Worm (Caenorhabditis elegans): ENCODE measurements around the gene vps-8.

vps-8 gene

DNA sequence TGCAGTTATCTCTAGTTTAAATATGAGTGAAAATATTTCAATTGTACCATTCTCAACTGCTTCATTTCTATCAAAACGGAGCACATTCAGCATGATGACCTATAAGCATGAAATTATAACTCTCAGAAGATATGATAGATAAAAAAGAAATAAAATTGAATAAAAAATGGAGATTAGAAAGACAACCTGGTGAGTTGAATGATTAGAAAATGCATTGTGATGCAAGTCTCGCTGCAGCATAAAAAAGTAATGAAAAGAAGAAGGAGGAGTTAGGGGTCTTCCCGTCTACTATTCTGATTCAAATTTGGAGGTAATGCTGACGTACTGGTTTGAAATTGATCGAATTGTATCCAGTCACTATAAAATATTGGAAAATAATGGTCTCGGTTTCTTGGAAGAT lies 31.1 kb downstream of the vps-8 start, which contains the start of gene sre-15:
Gene sre-15, minus strand, starts transcription at position 101 of the 400 bp plus-strand sequence.
- TF ChIP-seq F37D6.2 (tag; optimal IDR thresholded peaks at IDR 0.05), result no peak
- TF ChIP-seq skn-1 (tag; optimal IDR thresholded peaks at IDR 0.05), result no peak
- no peak for TF ChIP-seq nhr-76 (tag; optimal IDR thresholded peaks at IDR 0.05)
- TF ChIP-seq ces-1 (GFP tag; optimal IDR thresholded peaks at IDR 0.05), result no peak
- TF ChIP-seq Y75B8A.6 (GFP tag; IDR thresholded peaks at IDR 0.05), result no peak
- no peak for TF ChIP-seq ZK546.5 (tag; optimal IDR thresholded peaks at IDR 0.05)
- TF ChIP-seq nhr-25 (tag; optimal IDR thresholded peaks at IDR 0.05; ENCODE audit: borderline replicate concordance, insufficient read depth), result no peak
- TF ChIP-seq arid-1 (GFP tag; conservative IDR thresholded peaks at IDR 0.05), result no peak
- TF ChIP-seq R02D3.7 (tag; optimal IDR thresholded peaks at IDR 0.05), result no peak

DNA sequence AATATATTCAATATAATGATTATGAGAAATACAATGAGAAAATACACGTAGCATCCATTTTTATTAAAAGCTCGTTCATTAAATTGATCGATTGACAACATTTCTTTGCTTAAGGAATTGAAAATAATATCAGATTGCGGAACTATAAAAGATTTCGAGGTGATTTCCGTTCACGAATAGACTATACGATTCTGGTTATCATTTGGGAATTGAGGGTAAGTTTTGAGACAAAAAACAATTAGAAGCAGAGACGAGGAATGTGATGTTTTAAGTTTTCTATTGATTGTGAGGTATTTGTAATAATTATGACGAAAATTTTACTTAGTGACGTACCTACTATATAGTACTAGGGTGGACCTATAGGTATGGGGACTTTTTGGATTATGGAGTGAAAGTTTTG lies 36.9 kb downstream of the vps-8 start, which contains the start of gene sre-19:
Gene sre-19, minus strand, starts transcription at position 101 of the 400 bp plus-strand sequence.
- TF ChIP-seq ctbp-1 (GFP tag; IDR thresholded peaks at IDR 0.05) (no peak), unc-62 (GFP tag; optimal IDR thresholded peaks at IDR 0.05 in 1 of 2) (no peak), unc-62 (tag; optimal IDR thresholded peaks at IDR 0.05) (no peak), nhr-11 (tag; optimal IDR thresholded peaks at IDR 0.05) (no peak), mdl-1 (tag; optimal IDR thresholded peaks at IDR 0.05) (no peak), php-3 (GFP tag; IDR thresholded peaks at IDR 0.05) (no peak), hif-1 (tag; optimal IDR thresholded peaks at IDR 0.05) (no peak), nhr-237 (tag; optimal IDR thresholded peaks at IDR 0.05) (no peak), ztf-11 (tag; optimal IDR thresholded peaks at IDR 0.05) (no peak), fkh-10 (GFP tag; optimal IDR thresholded peaks at IDR 0.05) (no peak)

DNA sequence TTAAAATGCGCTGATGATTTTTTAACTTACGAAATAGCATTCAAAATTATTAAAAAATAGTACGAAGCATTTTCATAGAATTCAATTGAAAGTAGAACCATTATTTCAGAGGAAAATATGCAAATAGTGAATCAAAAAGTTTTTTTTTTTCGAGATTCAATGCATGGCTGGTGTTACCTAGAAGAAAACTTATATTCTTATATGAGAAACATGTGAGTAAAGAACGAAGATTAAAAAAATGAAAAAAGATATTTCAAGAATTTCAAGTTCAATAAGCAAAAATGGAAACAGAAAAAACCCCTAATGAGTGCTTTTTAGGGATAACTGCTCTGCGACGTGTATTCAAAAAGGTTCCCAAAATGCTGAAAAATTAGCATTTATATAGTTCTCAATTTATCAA lies 39.8 kb downstream of the vps-8 start, which contains the start of gene sre-16:
Gene sre-16, minus strand, starts transcription at position 101 of the 400 bp plus-strand sequence.
- TF ChIP-seq tag-97 (GFP tag; IDR thresholded peaks at IDR 0.05) (no peak), egl-43 (GFP tag; IDR thresholded peaks at IDR 0.05) (no peak)

DNA sequence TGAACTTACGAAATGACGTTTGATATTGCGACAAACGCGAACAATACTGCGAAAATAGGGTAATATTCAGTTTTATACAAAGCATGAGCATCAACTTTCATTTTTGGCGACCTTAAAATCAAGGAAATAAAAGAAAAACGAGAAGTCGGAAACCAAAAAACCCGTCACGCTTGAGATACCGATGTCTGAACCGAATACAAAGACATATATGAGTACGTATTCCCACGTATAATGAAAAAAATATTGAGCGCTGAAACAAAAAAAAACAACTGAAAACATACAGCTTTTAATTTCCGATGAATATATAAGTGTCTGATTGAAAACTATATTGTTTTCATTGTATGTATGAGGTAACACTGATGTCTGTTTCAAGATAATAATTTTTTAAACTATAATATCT lies 46.1 kb downstream of the vps-8 start, which contains the start of gene sre-18:
Gene sre-18, minus strand, starts transcription at position 101 of the 400 bp plus-strand sequence.
- TF ChIP-seq lin-29 (GFP tag; IDR thresholded peaks at IDR 0.05) (no peak), snpc-1.2 (GFP tag; IDR thresholded peaks at IDR 0.05) (no peak), ctbp-1 (GFP tag; IDR thresholded peaks at IDR 0.05) (no peak), hmg-1.1 (GFP tag; IDR thresholded peaks at IDR 0.05) (no peak), ceh-32 (tag; optimal IDR thresholded peaks at IDR 0.05; ENCODE audit: poor library complexity) (no peak), Y48G9A.11 (GFP tag; IDR thresholded peaks at IDR 0.05) (no peak), mdl-1 (tag; optimal IDR thresholded peaks at IDR 0.05) (no peak), nhr-10 (tag; optimal IDR thresholded peaks at IDR 0.05) (no peak), aha-1 (tag) (no peak), lim-7 (GFP tag; IDR thresholded peaks at IDR 0.05) (no peak), lin-39 (tag; optimal IDR thresholded peaks at IDR 0.05) (no peak)

DNA sequence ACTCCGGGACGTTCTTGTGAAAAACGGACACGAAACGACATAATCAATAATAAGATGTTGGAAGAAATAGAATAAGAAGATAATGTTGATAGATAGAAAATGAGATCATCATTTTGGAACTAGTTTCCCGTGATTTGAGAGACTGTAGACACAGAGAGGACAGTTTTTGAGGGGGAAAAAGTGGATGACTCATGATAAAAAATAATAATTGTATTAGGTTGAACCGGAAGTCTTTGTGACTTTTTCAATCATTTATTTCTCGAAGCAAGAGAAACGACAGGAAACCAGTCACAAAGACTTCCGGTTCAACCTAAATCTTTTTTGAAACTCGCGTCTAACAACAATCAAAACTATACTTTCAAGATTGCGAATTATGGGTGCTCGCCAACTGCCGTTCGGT lies 48.8 kb downstream of the vps-8 start, which contains the start of gene mlt-3:
Gene mlt-3, minus strand, starts transcription at position 101 of the 400 bp plus-strand sequence.
- TF ChIP-seq cey-2 (tag; optimal IDR thresholded peaks at IDR 0.05; ENCODE audit: borderline replicate concordance, insufficient read depth) (no peak), tra-1 (GFP tag; IDR thresholded peaks at IDR 0.05) (no peak), lin-15B (tag; optimal IDR thresholded peaks at IDR 0.05) (no peak), zag-1 (tag; optimal IDR thresholded peaks at IDR 0.05) (no peak), F44E2.7 (GFP tag; IDR thresholded peaks at IDR 0.05) (no peak), attf-4 (tag; optimal IDR thresholded peaks at IDR 0.05) (no peak), unc-39 (tag; optimal IDR thresholded peaks at IDR 0.05) (no peak)
